Worm (Caenorhabditis elegans): Measurements from ENCODE around the gene Y55F3BR.11.

DNA sequence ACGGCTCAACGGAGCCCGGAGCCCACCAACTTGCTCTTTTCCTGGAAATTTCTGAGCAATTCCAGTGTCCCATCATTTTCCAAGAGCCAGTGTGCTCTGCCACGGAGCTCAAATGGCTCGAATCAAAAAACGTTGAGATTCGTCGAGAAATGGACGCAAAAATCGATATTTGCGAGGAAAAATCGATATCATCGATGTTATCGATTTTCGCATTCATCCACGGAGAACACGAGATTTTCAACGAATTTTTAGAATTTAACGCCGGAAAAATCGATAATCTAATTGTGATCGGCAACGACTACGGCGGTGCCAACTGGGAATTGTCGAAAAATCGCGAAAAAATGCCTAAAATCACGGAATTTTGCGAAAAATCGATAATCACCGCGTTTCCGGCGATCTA, 49.3 kb upstream of the Y55F3BR.11 start:
- TF ChIP-seq ztf-7 (tag; optimal IDR thresholded peaks at IDR 0.05) (no peak), nhr-48 (tag; optimal IDR thresholded peaks at IDR 0.05) (no peak), egl-27 (tag; optimal IDR thresholded peaks at IDR 0.05) (no peak), lin-1 (GFP tag; IDR thresholded peaks at IDR 0.05) (no peak), ama-1 (optimal IDR thresholded peaks at IDR 0.05) (no peak), nhr-25 (tag; optimal IDR thresholded peaks at IDR 0.05; ENCODE audit: borderline replicate concordance, insufficient read depth) (no peak), fkh-10 (GFP tag; optimal IDR thresholded peaks at IDR 0.05) (no peak), F10B5.3 (tag; optimal IDR thresholded peaks at IDR 0.05) (no peak), ZK546.5 (tag; optimal IDR thresholded peaks at IDR 0.05) (no peak), mxl-3 (GFP tag; optimal IDR thresholded peaks at IDR 0.05) (no peak), nhr-11 (tag; optimal IDR thresholded peaks at IDR 0.05) (no peak), nhr-237 (tag; optimal IDR thresholded peaks at IDR 0.05) (no peak), lin-15B (tag; optimal IDR thresholded peaks at IDR 0.05) (no peak), ceh-20 (GFP tag; IDR thresholded peaks at IDR 0.05) (no peak)
